Worm (Caenorhabditis elegans): ENCODE data around the gene C17H12.3.

DNA sequence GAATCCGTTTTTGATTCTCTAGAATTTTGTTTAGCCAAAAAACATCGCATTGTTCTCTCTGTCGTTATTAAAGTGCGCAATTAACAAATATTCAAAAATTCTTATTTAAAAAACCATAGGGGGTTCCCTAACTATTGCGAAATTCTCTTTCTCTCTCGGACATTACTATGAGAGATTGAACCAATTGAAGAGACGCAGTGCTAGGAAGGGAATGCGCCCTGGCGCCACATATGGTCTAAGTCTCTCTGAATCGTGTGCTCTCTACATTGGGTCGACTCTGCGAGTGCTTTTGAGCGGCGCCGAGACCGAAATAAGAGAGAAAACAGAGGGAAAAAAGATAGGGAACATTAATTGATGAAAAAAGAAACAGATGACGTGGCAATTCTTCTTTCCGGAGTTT is 9.6 kb downstream of the C17H12.3 start:
- no peak for TF ChIP-seq alr-1 (tag; optimal IDR thresholded peaks at IDR 0.05)
- TF ChIP-seq ZK546.5 (tag; optimal IDR thresholded peaks at IDR 0.05) = no peak
- TF ChIP-seq ceh-82 (tag; optimal IDR thresholded peaks at IDR 0.05) = no peak
- TF ChIP-seq snpc-4 (tag; optimal IDR thresholded peaks at IDR 0.05) = peak; percentile 44
- TF ChIP-seq nhr-25 (tag; optimal IDR thresholded peaks at IDR 0.05) = peak; percentile 32

Data from whole organism, L2 larva.